Worm (Caenorhabditis elegans) whole organism, L1 larva: ENCODE measurements around the gene tpst-1.

Experiments
- Y116A8C.19 ChIP-seq: sonication (generic microtip); optimal IDR thresholded peaks from 2 replicates; lab custom pipeline; 2016; ENCODE audit warnings: missing compliant biosample characterization, missing genetic modification characterization, borderline replicate concordance
- aly-2 ChIP-seq: fragments of 150-350 bp; optimal IDR thresholded peaks from 2 replicates; lab custom pipeline; 2014; ENCODE audit warnings: missing biosample characterization, missing genetic modification characterization
- ama-1 ChIP-seq: fragments of 150-350 bp; optimal IDR thresholded peaks from 2 replicates; lab custom pipeline; 2014
- ceh-63 ChIP-seq: fragments of 200-800 bp; sonication (Bioruptor generic); optimal IDR thresholded peaks from 2 replicates; lab custom pipeline; 2018; ENCODE audit warnings: mild to moderate bottlenecking, missing genetic modification characterization, missing compliant biosample characterization
- ceh-8 ChIP-seq: fragments of 200-800 bp; sonication (Bioruptor generic); optimal IDR thresholded peaks from 2 replicates; lab custom pipeline; 2018; ENCODE audit warnings: mild to moderate bottlenecking, missing genetic modification characterization, moderate library complexity, missing compliant biosample characterization
- ceh-82 ChIP-seq, 3 experiments: fragments of 150-350 bp in 1 of 3; sonication (generic microtip) in 2 of 3; optimal IDR thresholded peaks; 2 replicates each; lab custom pipeline; 2014 to 2017; ENCODE audit warnings: missing biosample characterization in 3 of 3, missing genetic modification characterization in 3 of 3
- ceh-90 ChIP-seq: sonication (generic microtip); optimal IDR thresholded peaks from 2 replicates; lab custom pipeline; 2016; ENCODE audit warnings: missing genetic modification characterization, missing compliant biosample characterization
- ces-1 ChIP-seq: fragments of 150-350 bp; optimal IDR thresholded peaks from 2 replicates; lab custom pipeline; 2014; ENCODE audit warnings: missing biosample characterization, missing genetic modification reagents, missing genetic modification characterization
- egl-13 ChIP-seq: sonication (generic microtip); optimal IDR thresholded peaks from 2 replicates; lab custom pipeline; 2016; ENCODE audit warnings: missing genotype, missing genetic modification reagents, missing genetic modification characterization, missing compliant biosample characterization
- egl-27 ChIP-seq, 2 experiments: fragments of 150-350 bp in 1 of 2; sonication (generic microtip); optimal IDR thresholded peaks; 3 replicates each; lab custom pipeline; 2017 to 2018; ENCODE audit warnings: missing biosample characterization in 2 of 2, missing genetic modification characterization in 2 of 2, missing genetic modification reagents in 2 of 2
- elt-2 ChIP-seq: sonication (generic microtip); optimal IDR thresholded peaks from 2 replicates; lab custom pipeline; 2016; ENCODE audit warnings: missing genetic modification characterization, mild to moderate bottlenecking, inconsistent platforms, missing compliant biosample characterization, missing genetic modification reagents
- fkh-4 ChIP-seq: sonication (generic microtip); optimal IDR thresholded peaks from 2 replicates; lab custom pipeline; 2016; ENCODE audit warnings: missing compliant biosample characterization, missing genetic modification characterization, borderline replicate concordance
- fos-1 ChIP-seq: fragments of 150-350 bp; optimal IDR thresholded peaks from 2 replicates; lab custom pipeline; 2014; ENCODE audit warnings: missing biosample characterization, missing genetic modification characterization
- hlh-17 ChIP-seq: fragments of 200-800 bp; sonication (Bioruptor generic); optimal IDR thresholded peaks from 2 replicates; lab custom pipeline; 2018; ENCODE audit warnings: missing genetic modification characterization, mild to moderate bottlenecking, missing compliant biosample characterization, moderate library complexity, borderline replicate concordance
- hlh-4 ChIP-seq: sonication (generic microtip); optimal IDR thresholded peaks from 2 replicates; lab custom pipeline; 2016; ENCODE audit warnings: mild to moderate bottlenecking, missing genetic modification characterization, missing compliant biosample characterization
- hpl-2 ChIP-seq: fragments of 150-350 bp; optimal IDR thresholded peaks from 2 replicates; lab custom pipeline; 2014; ENCODE audit warnings: missing biosample characterization, missing genetic modification reagents, missing genetic modification characterization
- irx-1 ChIP-seq: sonication (generic microtip); optimal IDR thresholded peaks from 2 replicates; lab custom pipeline; 2016; ENCODE audit warnings: missing genetic modification characterization, missing compliant biosample characterization
- jun-1 ChIP-seq: fragments of 150-350 bp; optimal IDR thresholded peaks from 2 replicates; lab custom pipeline; 2014; ENCODE audit warnings: missing biosample characterization, missing genetic modification reagents, missing genetic modification characterization
- lin-14 ChIP-seq: fragments of 200-800 bp; sonication (Bioruptor generic); optimal IDR thresholded peaks from 2 replicates; lab custom pipeline; 2018; ENCODE audit warnings: mild to moderate bottlenecking, missing genetic modification characterization, moderate library complexity, missing compliant biosample characterization
- lin-15B ChIP-seq: fragments of 150-350 bp; sonication (generic microtip); optimal IDR thresholded peaks from 3 replicates; lab custom pipeline; 2014; ENCODE audit warnings: missing biosample characterization, missing genetic modification characterization
- lir-3 ChIP-seq: sonication (generic microtip); optimal IDR thresholded peaks from 2 replicates; lab custom pipeline; 2016; ENCODE audit warnings: mild to moderate bottlenecking, missing genetic modification characterization, moderate library complexity, missing compliant biosample characterization; ENCODE audit not compliant: poor library complexity
- mab-9 ChIP-seq: fragments of 200-800 bp; sonication (Bioruptor generic); IDR thresholded peaks from 2 replicates; pipeline ENCODE4 v1.3.6; 2022; ENCODE audit warnings: missing genetic modification reagents, missing genetic modification characterization, missing compliant biosample characterization
- mef-2 ChIP-seq: fragments of 150-350 bp; optimal IDR thresholded peaks from 2 replicates; lab custom pipeline; 2014; ENCODE audit warnings: missing biosample characterization, missing genetic modification characterization
- mep-1 ChIP-seq: fragments of 150-350 bp; optimal IDR thresholded peaks from 2 replicates; lab custom pipeline; 2014; ENCODE audit warnings: missing biosample characterization, missing genetic modification characterization
- nhr-12 ChIP-seq: sonication (generic microtip); optimal IDR thresholded peaks from 2 replicates; lab custom pipeline; 2017; ENCODE audit warnings: missing biosample characterization, missing genetic modification characterization
- nhr-20 ChIP-seq: sonication (generic microtip); optimal IDR thresholded peaks from 2 replicates; lab custom pipeline; 2016; ENCODE audit warnings: mild to moderate bottlenecking, missing genetic modification characterization, missing compliant biosample characterization
- nhr-28 ChIP-seq: fragments of 150-350 bp; optimal IDR thresholded peaks from 2 replicates; lab custom pipeline; 2014; ENCODE audit warnings: missing biosample characterization, missing genetic modification characterization
- nhr-47 ChIP-seq: sonication (generic microtip); optimal IDR thresholded peaks from 2 replicates; lab custom pipeline; 2016; ENCODE audit warnings: mild to moderate bottlenecking, missing genetic modification characterization, moderate library complexity, missing compliant biosample characterization
- nhr-71 ChIP-seq: sonication (generic microtip); optimal IDR thresholded peaks from 2 replicates; lab custom pipeline; 2016; ENCODE audit warnings: mild to moderate bottlenecking, missing genetic modification characterization, moderate library complexity, missing compliant biosample characterization
- nhr-76 ChIP-seq: sonication (generic microtip); optimal IDR thresholded peaks from 2 replicates; lab custom pipeline; 2017; ENCODE audit warnings: missing biosample characterization, missing genetic modification characterization
- nhr-84 ChIP-seq: sonication (generic microtip); optimal IDR thresholded peaks from 2 replicates; lab custom pipeline; 2017; ENCODE audit warnings: missing biosample characterization, missing genetic modification characterization
- nhr-85 ChIP-seq: sonication (generic microtip); peaks from one replicate; lab custom pipeline; 2016; ENCODE audit warnings: missing genetic modification characterization, inconsistent platforms, missing compliant biosample characterization
- nhr-90 ChIP-seq: sonication (generic microtip); optimal IDR thresholded peaks from 2 replicates; lab custom pipeline; 2016; ENCODE audit warnings: mild to moderate bottlenecking, missing genetic modification characterization, missing compliant biosample characterization; ENCODE audit not compliant: poor library complexity
- pag-3 ChIP-seq: sonication (generic microtip); optimal IDR thresholded peaks from 2 replicates; lab custom pipeline; 2017; ENCODE audit warnings: missing genetic modification characterization, mild to moderate bottlenecking, missing compliant biosample characterization, antibody characterized with exemption, borderline replicate concordance; ENCODE audit not compliant: insufficient read depth
- pax-3 ChIP-seq: fragments of 200-800 bp; sonication (Bioruptor generic); optimal IDR thresholded peaks from 2 replicates; lab custom pipeline; 2018; ENCODE audit warnings: mild to moderate bottlenecking, missing genetic modification characterization, moderate library complexity, missing compliant biosample characterization
- pqm-1 ChIP-seq: sonication (generic microtip); optimal IDR thresholded peaks from 3 replicates; lab custom pipeline; 2017; ENCODE audit warnings: missing biosample characterization, missing genetic modification characterization
- skn-1 ChIP-seq: fragments of 150-350 bp; optimal IDR thresholded peaks from 2 replicates; lab custom pipeline; 2014; ENCODE audit warnings: missing biosample characterization, missing genetic modification characterization
- snpc-4 ChIP-seq: fragments of 150-350 bp; optimal IDR thresholded peaks from 2 replicates; lab custom pipeline; 2014; ENCODE audit warnings: missing biosample characterization, missing genetic modification characterization
- sox-4 ChIP-seq: sonication (generic microtip); optimal IDR thresholded peaks from 2 replicates; lab custom pipeline; 2016; ENCODE audit warnings: missing genetic modification characterization, missing compliant biosample characterization
- sptf-1 ChIP-seq: fragments of 150-350 bp; optimal IDR thresholded peaks from 2 replicates; lab custom pipeline; 2014; ENCODE audit warnings: missing biosample characterization, missing genetic modification characterization
- sup-37 ChIP-seq: fragments of 200-800 bp; sonication (Bioruptor generic); optimal IDR thresholded peaks from 2 replicates; lab custom pipeline; 2018; ENCODE audit warnings: mild to moderate bottlenecking, missing genetic modification characterization, missing compliant biosample characterization
- swsn-7 ChIP-seq: sonication (generic microtip); optimal IDR thresholded peaks from 2 replicates; lab custom pipeline; 2016; ENCODE audit warnings: missing genetic modification characterization, missing compliant biosample characterization
- tlp-1 ChIP-seq: fragments of 150-350 bp; optimal IDR thresholded peaks from 2 replicates; lab custom pipeline; 2014; ENCODE audit warnings: missing biosample characterization, missing genetic modification characterization
- unc-130 ChIP-seq: fragments of 150-350 bp; optimal IDR thresholded peaks from 2 replicates; lab custom pipeline; 2017; ENCODE audit warnings: missing biosample characterization, missing genetic modification characterization, inconsistent platforms
- unc-86 ChIP-seq: sonication (generic microtip); optimal IDR thresholded peaks from 2 replicates; lab custom pipeline; 2016; ENCODE audit warnings: missing genetic modification characterization, missing compliant biosample characterization
- unc-98 ChIP-seq: fragments of 200-800 bp; sonication (Bioruptor generic); IDR thresholded peaks from 2 replicates; pipeline ENCODE4 v1.3.6; 2022; ENCODE audit warnings: missing genetic modification characterization, missing compliant biosample characterization
- zip-4 ChIP-seq: fragments of 200-800 bp; sonication (Bioruptor generic); optimal IDR thresholded peaks from 2 replicates; lab custom pipeline; 2018; ENCODE audit warnings: mild to moderate bottlenecking, missing genetic modification characterization, moderate library complexity, missing compliant biosample characterization
- ztf-4 ChIP-seq: fragments of 150-350 bp; optimal IDR thresholded peaks from 2 replicates; lab custom pipeline; 2014; ENCODE audit warnings: missing biosample characterization, missing genetic modification characterization

Gene tpst-1

ce11 chrIII:12702375-12702774 lies 40.3 kb upstream of the tpst-1 start:
- TF ChIP-seq ceh-8 (no peak), unc-86 (tag; lab: Kevin White, UChicago) (no peak), nhr-85 (tag; lab: Kevin White, UChicago) (no peak), aly-2 (tag; lab: Kevin White, UChicago) (no peak), tlp-1 (no peak), egl-13 (tag; lab: Kevin White, UChicago) (no peak), mep-1 (tag; lab: Kevin White, UChicago) (no peak), hlh-17 (no peak), unc-98 (GFP tag; lab: Robert Waterston, UW) (no peak), nhr-12 (no peak), hlh-4 (tag; lab: Kevin White, UChicago) (no peak), pax-3 (tag; lab: Kevin White, UChicago) (no peak), sox-4 (tag; lab: Kevin White, UChicago) (no peak), nhr-47 (tag; lab: Kevin White, UChicago) (no peak), hpl-2 (no peak), lin-15B (tag; lab: Kevin White, UChicago) (no peak), zip-4 (GFP tag; lab: Kevin White, UChicago) (no peak)

ce11 chrIII:12699194-12699593 lies 37.1 kb upstream of the tpst-1 start, which contains the start of gene sas-1:
Gene sas-1, plus strand, starts transcription at chrIII:12699494.
- no peak for TF ChIP-seq fos-1
- no peak for TF ChIP-seq pqm-1 (tag; lab: Kevin White, UChicago)
- no peak for TF ChIP-seq hpl-2
- no peak for TF ChIP-seq nhr-20 (tag; lab: Kevin White, UChicago)
- no peak for TF ChIP-seq nhr-71 (tag; lab: Kevin White, UChicago)
- no peak for TF ChIP-seq egl-13 (tag; lab: Kevin White, UChicago)

- TF ChIP-seq skn-1 (no peak), nhr-47 (tag; lab: Kevin White, UChicago) (no peak), ztf-4 (tag; lab: Kevin White, UChicago) (no peak), mab-9 (GFP tag; lab: Robert Waterston, UW) (no peak), egl-27 (tag; optimal IDR thresholded peaks at IDR 0.05; lab: Kevin White, UChicago) (no peak), ceh-82 (tag; optimal IDR thresholded peaks at IDR 0.05; lab: Kevin White, UChicago) (no peak), snpc-4 (no peak), nhr-12 (no peak), sptf-1 (no peak), pax-3 (tag; lab: Kevin White, UChicago) (no peak), nhr-28 (tag; lab: Kevin White, UChicago) (no peak), unc-98 (GFP tag; lab: Robert Waterston, UW) (no peak), jun-1 (no peak), lir-3 (no peak), ceh-90 (tag; lab: Kevin White, UChicago) (no peak), fkh-4 (no peak), lin-15B (tag; lab: Kevin White, UChicago) (no peak)
These were observed 35.5 kb upstream of the tpst-1 start for ce11 chrIII:12697591-12697990.

- TF ChIP-seq ama-1 = peak; percentile 7
- no peak for TF ChIP-seq hlh-17
- no peak for TF ChIP-seq nhr-84
- peak; percentile 63 for TF ChIP-seq pax-3 (tag; lab: Kevin White, UChicago)
- TF ChIP-seq sup-37 (GFP tag; lab: Kevin White, UChicago) = no peak
- peak; percentile 74 for TF ChIP-seq unc-130 (tag; lab: Kevin White, UChicago)
- peak; percentile 76 for TF ChIP-seq nhr-47 (tag; lab: Kevin White, UChicago)
- peak; percentile 55 for TF ChIP-seq nhr-90
- TF ChIP-seq ces-1 = no peak
- no peak for TF ChIP-seq nhr-76
- peak; percentile 32 for TF ChIP-seq irx-1 (tag; lab: Kevin White, UChicago)
- no peak for TF ChIP-seq mef-2 (tag; lab: Kevin White, UChicago)
- no peak for TF ChIP-seq elt-2 (tag; lab: Kevin White, UChicago)
- peak; percentile 61 for TF ChIP-seq swsn-7
- TF ChIP-seq ceh-63 (GFP tag; lab: Kevin White, UChicago) = no peak
- no peak for TF ChIP-seq pag-3 (tag; lab: Kevin White, UChicago)
- TF ChIP-seq snpc-4 = peak; percentile 46
- peak; percentile 13 for TF ChIP-seq sox-4 (tag; lab: Kevin White, UChicago)
- TF ChIP-seq lin-14 (GFP tag; lab: Kevin White, UChicago) = no peak
- no peak for TF ChIP-seq Y116A8C.19 (tag; lab: Kevin White, UChicago)
- TF ChIP-seq nhr-28 (tag; lab: Kevin White, UChicago) = no peak
These were observed 25.8 kb upstream of the tpst-1 start, which contains the start of the genes rsp-3 and spin-4 for ce11 chrIII:12687872-12688375. Gene rsp-3, minus strand, starts transcription at chrIII:12687922. Gene spin-4, plus strand, starts transcription at chrIII:12688318.
